Worm (Caenorhabditis elegans): ENCODE results near the gene pezo-1.

pezo-1 gene

ce11 chrIV:9381136-9381535 is 14.8 kb upstream of the pezo-1 start, which contains the start of gene C10C5.5:
TSS of gene C10C5.5 (plus strand) at chrIV:9381436.
- no peak for TF ChIP-seq tab-1 (GFP tag; IDR thresholded peaks at IDR 0.05)
- TF ChIP-seq ztf-23 (GFP tag; IDR thresholded peaks at IDR 0.05) = no peak
- TF ChIP-seq cog-1 (tag; optimal IDR thresholded peaks at IDR 0.05) = no peak

ce11 chrIV:9378272-9378671 is 12.0 kb upstream of the pezo-1 start, which contains the start of gene C10C5.4:
TSS of gene C10C5.4 (plus strand) at chrIV:9378552.
- TF ChIP-seq med-1 (GFP tag; optimal IDR thresholded peaks at IDR 0.05; ENCODE audit: insufficient read depth) (no peak), flt-1 (GFP tag; IDR thresholded peaks at IDR 0.05) (no peak), ztf-23 (GFP tag; IDR thresholded peaks at IDR 0.05) (no peak), cog-1 (tag; optimal IDR thresholded peaks at IDR 0.05) (no peak), tab-1 (GFP tag; IDR thresholded peaks at IDR 0.05) (no peak), T22C8.4 (GFP tag; IDR thresholded peaks at IDR 0.05) (no peak), klf-2 (GFP tag; conservative IDR thresholded peaks at IDR 0.05) (no peak), ref-1 (GFP tag; conservative IDR thresholded peaks at IDR 0.05) (no peak), ztf-29 (GFP tag; IDR thresholded peaks at IDR 0.05) (no peak)

DNA sequence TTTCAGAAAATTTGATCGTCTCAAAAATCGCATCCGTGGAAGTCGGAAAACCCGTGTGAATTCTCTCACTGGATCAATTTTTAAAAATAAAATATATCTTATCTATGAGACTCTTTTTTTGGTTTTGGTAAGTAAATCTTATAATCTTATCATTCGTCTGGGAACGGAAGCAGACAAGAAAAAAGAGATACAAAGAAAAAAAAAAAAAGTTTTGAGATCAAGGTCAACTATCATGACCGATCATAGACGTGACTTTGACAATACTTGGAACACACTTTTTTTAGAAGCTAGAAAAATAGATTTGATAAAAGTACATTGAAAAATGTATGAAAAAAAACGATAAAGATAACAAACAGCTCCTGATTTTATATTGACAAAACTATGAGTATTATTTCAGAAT is 10.2 kb upstream of the pezo-1 start:
- TF ChIP-seq cog-1 (tag; optimal IDR thresholded peaks at IDR 0.05) (no peak), ztf-23 (GFP tag; IDR thresholded peaks at IDR 0.05) (no peak), flt-1 (GFP tag; IDR thresholded peaks at IDR 0.05) (no peak), tab-1 (GFP tag; IDR thresholded peaks at IDR 0.05) (no peak), T22C8.4 (GFP tag; IDR thresholded peaks at IDR 0.05) (no peak), med-1 (GFP tag; optimal IDR thresholded peaks at IDR 0.05; ENCODE audit: insufficient read depth) (no peak), klf-2 (GFP tag; conservative IDR thresholded peaks at IDR 0.05) (no peak), ztf-29 (GFP tag; IDR thresholded peaks at IDR 0.05) (no peak), ref-1 (GFP tag; conservative IDR thresholded peaks at IDR 0.05) (no peak)

DNA sequence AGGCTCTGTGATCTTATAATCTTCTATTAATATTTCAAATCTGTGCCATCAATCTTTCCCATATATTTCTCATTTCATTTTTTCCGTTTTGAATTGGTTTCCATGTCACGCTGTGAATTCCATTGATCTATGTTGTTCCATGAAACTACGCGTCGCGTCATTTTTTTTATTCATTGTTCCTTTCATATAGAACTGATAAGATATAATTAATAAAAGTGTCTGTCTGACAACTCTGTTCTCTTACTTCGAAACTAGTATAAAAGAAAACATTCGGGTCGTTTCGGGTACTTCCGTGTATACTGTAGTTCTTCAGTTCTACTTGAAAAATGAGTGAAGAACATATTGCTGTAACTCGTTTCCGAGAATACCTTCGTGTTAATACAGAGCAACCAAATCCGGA is 8.2 kb upstream of the pezo-1 start, which contains the start of gene C10C5.3:
Gene C10C5.3 (plus strand): TSS at position 301 of the 400 bp plus-strand sequence.
- TF ChIP-seq ztf-29 (GFP tag; IDR thresholded peaks at IDR 0.05) = no peak
- no peak for TF ChIP-seq cog-1 (tag; optimal IDR thresholded peaks at IDR 0.05)

- TF ChIP-seq ref-1 (GFP tag; conservative IDR thresholded peaks at IDR 0.05) (no peak), ztf-29 (GFP tag; IDR thresholded peaks at IDR 0.05) (no peak), T22C8.4 (GFP tag; IDR thresholded peaks at IDR 0.05) (no peak), med-1 (GFP tag; optimal IDR thresholded peaks at IDR 0.05; ENCODE audit: insufficient read depth) (no peak), cog-1 (tag; optimal IDR thresholded peaks at IDR 0.05) (no peak), tab-1 (GFP tag; IDR thresholded peaks at IDR 0.05) (no peak), ztf-23 (GFP tag; IDR thresholded peaks at IDR 0.05) (no peak)
These were observed 4.8 kb upstream of the pezo-1 start, which contains the start of gene fbxc-58 for ce11 chrIV:9371126-9371525. TSS of gene fbxc-58 (plus strand) at chrIV:9371508.

DNA sequence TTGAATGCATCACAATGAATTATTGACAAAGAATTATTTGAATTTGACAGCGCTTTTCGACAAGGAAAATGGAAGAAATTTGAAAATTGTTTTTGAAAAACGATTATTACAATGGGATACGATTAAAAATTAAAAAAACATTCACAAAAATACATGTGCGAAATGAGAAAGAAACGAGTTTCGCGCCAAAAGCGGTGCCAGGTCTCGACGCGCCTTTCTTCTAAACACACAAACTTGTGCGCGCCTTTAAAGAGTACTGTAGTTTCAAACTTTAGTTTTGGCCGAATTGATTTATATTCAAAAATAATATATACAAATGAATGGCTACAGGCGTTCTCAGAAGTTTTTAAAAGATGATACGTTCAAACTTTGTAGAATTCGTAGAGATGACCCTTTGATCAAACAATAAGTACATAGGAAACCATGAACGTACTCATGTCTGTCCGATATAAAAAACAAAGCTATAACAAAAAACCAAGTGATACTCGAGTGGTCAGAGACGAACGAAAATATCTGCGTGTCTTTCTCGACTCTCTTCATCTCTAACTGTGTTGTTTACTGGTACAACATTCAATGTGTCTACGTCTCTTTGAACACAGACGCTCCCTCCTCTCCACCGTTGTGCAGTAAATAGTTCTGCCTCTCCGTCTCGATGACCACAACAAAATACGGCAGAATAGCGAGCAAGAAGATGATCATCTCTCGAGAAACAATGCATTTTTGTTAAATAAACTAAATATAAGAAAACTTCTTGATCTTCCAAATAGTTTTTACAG is 1.7 kb upstream of the pezo-1 start:
- TF ChIP-seq ztf-23 (GFP tag; IDR thresholded peaks at IDR 0.05) (no peak), med-1 (GFP tag; optimal IDR thresholded peaks at IDR 0.05; ENCODE audit: insufficient read depth) (no peak), T22C8.4 (GFP tag; IDR thresholded peaks at IDR 0.05) (no peak), cog-1 (tag; optimal IDR thresholded peaks at IDR 0.05) (no peak), ref-1 (GFP tag; conservative IDR thresholded peaks at IDR 0.05) (no peak), ztf-29 (GFP tag; IDR thresholded peaks at IDR 0.05) (no peak), tab-1 (GFP tag; IDR thresholded peaks at IDR 0.05) (no peak), flt-1 (GFP tag; IDR thresholded peaks at IDR 0.05) (no peak), klf-2 (GFP tag; conservative IDR thresholded peaks at IDR 0.05) (no peak)

DNA sequence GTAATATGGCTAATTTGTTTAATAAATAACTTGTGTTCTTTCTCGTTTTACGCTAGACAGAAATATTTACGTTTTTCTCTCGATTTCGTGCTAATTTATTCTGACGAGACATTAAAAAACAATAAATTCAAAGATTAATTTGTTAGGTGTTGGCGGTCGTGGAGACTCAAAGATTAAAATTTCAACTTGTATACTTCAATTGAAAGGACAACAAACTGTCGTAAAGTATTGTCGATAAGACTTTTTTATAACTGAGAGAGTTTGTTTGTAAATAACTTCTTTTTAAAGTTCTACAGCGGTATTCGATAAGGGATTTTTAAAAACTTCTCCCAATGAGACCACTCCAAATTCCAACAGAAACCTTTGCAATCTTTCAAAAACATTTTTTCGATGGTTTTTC is 12.6 kb downstream of the pezo-1 start:
- TF ChIP-seq ztf-23 (GFP tag; IDR thresholded peaks at IDR 0.05) (no peak), cog-1 (tag; optimal IDR thresholded peaks at IDR 0.05) (no peak), klf-2 (GFP tag; conservative IDR thresholded peaks at IDR 0.05) (no peak), ztf-29 (GFP tag; IDR thresholded peaks at IDR 0.05) (no peak), tab-1 (GFP tag; IDR thresholded peaks at IDR 0.05) (no peak), flt-1 (GFP tag; IDR thresholded peaks at IDR 0.05) (no peak), med-1 (GFP tag; optimal IDR thresholded peaks at IDR 0.05; ENCODE audit: insufficient read depth) (no peak), T22C8.4 (GFP tag; IDR thresholded peaks at IDR 0.05) (no peak), ref-1 (GFP tag; conservative IDR thresholded peaks at IDR 0.05) (no peak)

DNA sequence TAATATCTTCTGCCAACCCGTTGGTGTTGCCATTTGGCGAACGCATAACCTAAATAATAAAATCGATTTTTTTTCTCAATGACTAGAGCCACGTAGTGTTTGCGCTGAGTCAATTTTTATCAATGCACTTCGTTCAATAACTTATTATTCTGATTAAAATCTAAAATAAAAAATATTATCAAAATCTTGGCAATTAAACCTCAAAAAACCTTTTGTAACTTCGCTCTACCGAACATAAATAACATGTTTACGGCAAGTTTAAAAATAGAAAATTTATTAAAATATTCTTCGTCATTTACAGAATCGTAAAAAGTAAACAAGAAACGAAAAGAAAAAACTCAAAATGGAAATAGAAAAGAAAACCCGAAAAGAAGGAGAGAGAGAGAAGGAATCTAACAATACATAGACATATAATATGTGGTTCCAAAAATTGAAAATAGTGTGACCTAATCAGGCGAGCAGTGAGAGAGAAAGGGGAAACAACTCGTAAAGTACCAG is 23.2 kb downstream of the pezo-1 start, which contains the start of gene pigc-1:
Gene pigc-1 (minus strand): TSS at position 51 of the 498 bp plus-strand sequence.
- TF ChIP-seq ref-1 (GFP tag; conservative IDR thresholded peaks at IDR 0.05) (no peak), med-1 (GFP tag; optimal IDR thresholded peaks at IDR 0.05; ENCODE audit: insufficient read depth) (no peak), flt-1 (GFP tag; IDR thresholded peaks at IDR 0.05) (no peak)

DNA sequence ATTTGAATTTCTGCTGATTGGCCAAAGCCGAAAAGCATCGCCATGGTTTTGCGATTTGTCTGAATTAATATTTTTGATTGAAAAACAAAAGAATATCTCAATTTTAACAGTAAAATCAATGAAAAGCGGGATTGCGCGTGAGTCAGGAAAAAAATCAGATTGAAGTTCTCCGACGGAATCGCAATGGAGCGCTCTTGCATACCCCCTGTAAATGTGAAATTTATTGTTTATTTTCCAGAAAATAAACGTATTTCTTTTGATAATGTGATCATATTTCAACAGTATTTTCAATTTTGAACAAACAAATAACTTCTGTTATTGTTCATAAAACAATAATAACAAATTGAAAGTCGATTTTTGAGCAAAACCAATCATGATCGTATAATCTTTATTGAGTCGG is 24.7 kb downstream of the pezo-1 start, which contains the start of gene vps-26:
Gene vps-26 (minus strand): TSS at position 200 of the 400 bp plus-strand sequence.
- TF ChIP-seq ref-1 (GFP tag; conservative IDR thresholded peaks at IDR 0.05) = no peak

- no peak for TF ChIP-seq T22C8.4 (GFP tag; IDR thresholded peaks at IDR 0.05)
These were observed 27.1 kb downstream of the pezo-1 start, which contains the start of gene T20D3.6 for ce11 chrIV:9339205-9339604. TSS of gene T20D3.6 (minus strand) at chrIV:9339305.
